Fruit fly (Drosophila melanogaster) whole organism: ENCODE measurements around the gene Or19b.

ENCODE experiments used
- CG8478 ChIP-seq: fragments of >200 bp; optimal IDR thresholded peaks from 2 replicates; lab custom pipeline; 2018; ENCODE audit warnings: inconsistent platforms
- Dll ChIP-seq: fragments of >200 bp; optimal IDR thresholded peaks from 2 replicates; lab custom pipeline; 2017
- EcR ChIP-seq, 2 experiments: fragments of >200 bp; optimal IDR thresholded peaks; 2 replicates each; lab custom pipeline; 2017; ENCODE audit warnings: missing biosample characterization in 2 of 2, missing genetic modification characterization in 2 of 2, missing genetic modification reagents in 2 of 2
- pan ChIP-seq: fragments of >200 bp; optimal IDR thresholded peaks from 2 replicates; lab custom pipeline; 2017
- psq ChIP-seq: fragments of >200 bp; optimal IDR thresholded peaks from 2 replicates; lab custom pipeline; 2017
- usp ChIP-seq: fragments of >200 bp; optimal IDR thresholded peaks from 2 replicates; lab custom pipeline; 2017; ENCODE audit warnings: missing biosample characterization, missing genetic modification characterization, mixed read lengths

dm6 chrX:20062576-20062975 is 31.6 kb upstream of the Or19b start, which contains the start of gene Dop2R:
- TF ChIP-seq usp (GFP tag; lab: Kevin White, UChicago) (no peak), CG8478 (lab: Kevin White, UChicago) (no peak), pan (lab: Kevin White, UChicago) (no peak), psq (lab: Kevin White, UChicago) (no peak), EcR (GFP tag; optimal IDR thresholded peaks at IDR 0.05; lab: Kevin White, UChicago) (no peak), Dll (lab: Kevin White, UChicago) (no peak)
